Fruit fly (Drosophila melanogaster) whole organism, pupa: ENCODE results near the gene spn-E.

Experiments
- CG17806 ChIP-seq: fragments of 200-800 bp; sonication (Bioruptor generic); optimal IDR thresholded peaks from 2 replicates; lab custom pipeline; 2018; ENCODE audit warnings: missing biosample characterization, mild to moderate bottlenecking, missing genetic modification characterization, moderate library complexity
- CG34367 ChIP-seq: fragments of 200-800 bp; sonication (Bioruptor generic); optimal IDR thresholded peaks from 2 replicates; lab custom pipeline; 2018; ENCODE audit warnings: missing biosample characterization, mild to moderate bottlenecking, missing genetic modification characterization
- D1 ChIP-seq: fragments of 200-800 bp; sonication (Bioruptor generic); optimal IDR thresholded peaks from 2 replicates; lab custom pipeline; 2018; ENCODE audit warnings: missing biosample characterization, mild to moderate bottlenecking, missing genetic modification characterization, moderate library complexity
- EcR ChIP-seq: fragments of 200-800 bp; sonication (Bioruptor generic); optimal IDR thresholded peaks from 3 replicates; lab custom pipeline; 2019; ENCODE audit warnings: missing biosample characterization, missing genetic modification characterization, mild to moderate bottlenecking, moderate library complexity, missing genetic modification reagents
- Snoo ChIP-seq: fragments of 200-800 bp; sonication (Bioruptor generic); optimal IDR thresholded peaks from 3 replicates; lab custom pipeline; 2017; ENCODE audit warnings: missing biosample characterization, mild to moderate bottlenecking, missing genetic modification characterization, inconsistent platforms
- fd96Ca ChIP-seq: fragments of 200-800 bp; sonication (Bioruptor generic); IDR thresholded peaks from 3 replicates; pipeline ENCODE4 v1.3.6; 2022; ENCODE audit warnings: missing biosample characterization, missing genetic modification characterization
- gl ChIP-seq: fragments of 200-800 bp; sonication (Bioruptor generic); optimal IDR thresholded peaks from 2 replicates; lab custom pipeline; 2018; ENCODE audit warnings: missing biosample characterization, mild to moderate bottlenecking, missing genetic modification characterization
- rn ChIP-seq: fragments of 200-800 bp; sonication (Bioruptor generic); IDR thresholded peaks from 2 replicates; pipeline ENCODE4 v1.3.6; 2022; ENCODE audit warnings: missing biosample characterization, missing genetic modification characterization

DNA sequence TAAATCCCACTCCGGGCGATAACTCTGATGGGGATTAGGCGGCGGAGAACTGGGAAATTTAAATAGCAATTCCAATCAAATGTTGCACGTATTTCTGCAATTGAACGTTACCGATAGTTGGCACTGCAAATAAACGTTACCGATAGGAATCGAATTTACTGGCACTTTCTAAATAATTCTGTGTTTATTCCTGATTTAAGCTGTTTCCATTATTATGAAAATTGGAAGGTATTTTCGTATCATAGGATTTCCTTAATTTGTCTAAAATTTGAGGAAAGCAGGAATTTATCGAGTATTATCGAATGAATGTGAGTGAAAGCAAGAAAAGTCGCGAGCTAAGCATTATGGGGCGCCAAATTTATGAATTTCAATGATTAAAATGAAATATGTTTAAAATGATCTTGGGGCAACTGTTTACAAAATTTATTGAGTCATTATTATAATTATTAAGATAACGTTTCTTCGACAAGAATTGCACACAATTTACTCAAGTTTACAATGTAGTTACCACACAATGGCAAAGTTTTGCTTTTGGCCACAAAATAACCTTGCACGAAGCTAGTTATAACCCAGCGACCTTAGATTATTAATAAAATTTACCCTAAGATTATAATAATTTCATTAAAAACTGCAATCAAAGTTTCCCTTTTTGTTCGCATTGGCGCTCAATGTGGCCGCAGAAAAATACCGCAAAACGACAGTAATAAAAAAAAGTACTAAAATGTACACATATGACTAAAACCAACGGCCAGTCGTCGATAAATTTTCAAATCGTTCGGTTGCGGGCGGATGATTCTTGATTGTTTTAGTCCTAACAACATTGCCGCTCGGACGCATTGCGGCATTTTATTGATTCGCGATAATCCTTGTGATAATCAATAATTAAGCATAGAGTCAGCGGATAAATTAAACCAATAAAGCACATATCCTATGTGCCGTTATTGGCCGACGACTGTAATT, 33.4 kb upstream of the spn-E start, which contains the start of gene alpha-Man-IIb:
- TF ChIP-seq gl (tag; lab: Kevin White, UChicago): no peak
- no peak for TF ChIP-seq fd96Ca (GFP tag; lab: Robert Waterston, UW)
- TF ChIP-seq Snoo (tag; lab: Kevin White, UChicago): no peak
- TF ChIP-seq EcR (GFP tag; lab: Kevin White, UChicago): no peak
- TF ChIP-seq D1 (tag; lab: Kevin White, UChicago): no peak
- no peak for TF ChIP-seq CG34367 (tag; lab: Kevin White, UChicago)
- TF ChIP-seq CG17806: no peak
- TF ChIP-seq rn: no peak
